Fruit fly (Drosophila melanogaster): Measurements from ENCODE around the gene mRpL12.

Gene mRpL12

dm6 chr3L:8953199-8953956, 3.2 kb upstream of the mRpL12 start (continued):
- TF ChIP-seq ss (GFP tag; optimal IDR thresholded peaks at IDR 0.05) (peak; percentile 56 to 58), CG11762 (GFP tag; optimal IDR thresholded peaks at IDR 0.05; ENCODE audit: insufficient read depth) (peak; percentile 38), Eip78C (GFP tag) (peak; percentile 91), Sox102F (GFP tag; optimal IDR thresholded peaks at IDR 0.05) (peak; percentile 68), pdm3 (GFP tag; optimal IDR thresholded peaks at IDR 0.05) (peak; percentile 63), vri (GFP tag; optimal IDR thresholded peaks at IDR 0.05) (peak; percentile 7), Hr39 (GFP tag; optimal IDR thresholded peaks at IDR 0.05) (peak; percentile 29), Met (GFP tag; optimal IDR thresholded peaks at IDR 0.05) (peak; percentile 72), Sox14 (GFP tag; optimal IDR thresholded peaks at IDR 0.05) (peak; percentile 66), Ets21C (GFP tag; optimal IDR thresholded peaks at IDR 0.05) (peak; percentile 41), CG31627 (GFP tag; optimal IDR thresholded peaks at IDR 0.05) (peak; percentile 44), CG3919 (GFP tag; optimal IDR thresholded peaks at IDR 0.05) (peak; percentile 53), Ets96B (tag; optimal IDR thresholded peaks at IDR 0.05) (peak; percentile 66), CG32006 (GFP tag; optimal IDR thresholded peaks at IDR 0.05) (peak; percentile 90), acj6 (GFP tag; optimal IDR thresholded peaks at IDR 0.05) (peak; percentile 42), achi (GFP tag; optimal IDR thresholded peaks at IDR 0.05) (peak; percentile 46), Sox15 (GFP tag; optimal IDR thresholded peaks at IDR 0.05) (no peak), CG4318 (GFP tag; optimal IDR thresholded peaks at IDR 0.05) (peak; percentile 60), CG6163 (GFP tag; IDR thresholded peaks at IDR 0.05) (no peak; the same call in 2 of the 3 replicates), lz (GFP tag; optimal IDR thresholded peaks at IDR 0.05) (peak; percentile 65), svp (GFP tag) (no peak), CG1621 (tag; optimal IDR thresholded peaks at IDR 0.05) (peak; percentile 44), Hr38 (GFP tag; optimal IDR thresholded peaks at IDR 0.05) (no peak), eg (GFP tag; IDR thresholded peaks at IDR 0.05) (peak; percentile 40; the same call in 2 of the 3 replicates), CG11902 (GFP tag; optimal IDR thresholded peaks at IDR 0.05) (no peak), Smox (GFP tag; optimal IDR thresholded peaks at IDR 0.05) (peak; percentile 7), Gug (GFP tag; IDR thresholded peaks at IDR 0.05) (peak; percentile 41; the same call in 1 of the 2 replicates), CG11294 (GFP tag; IDR thresholded peaks at IDR 0.05) (no peak), CG6276 (GFP tag; optimal IDR thresholded peaks at IDR 0.05) (peak; percentile 78), Hr4 (GFP tag; optimal IDR thresholded peaks at IDR 0.05) (peak; percentile 78), esn (GFP tag; optimal IDR thresholded peaks at IDR 0.05) (peak; percentile 74), fkh (GFP tag; optimal IDR thresholded peaks at IDR 0.05) (peak; percentile 7), CG6854 (GFP tag; optimal IDR thresholded peaks at IDR 0.05) (peak; percentile 10), Blimp-1 (GFP tag; optimal IDR thresholded peaks at IDR 0.05) (no peak)

- TF ChIP-seq CG11294 (GFP tag; IDR thresholded peaks at IDR 0.05): no peak
- no peak for TF ChIP-seq Eip93F (GFP tag; optimal IDR thresholded peaks at IDR 0.05)
- TF ChIP-seq Eip78C (GFP tag): peak; percentile 69
- TF ChIP-seq CG11762 (GFP tag; optimal IDR thresholded peaks at IDR 0.05; ENCODE audit: insufficient read depth): peak; percentile 1
- no peak for TF ChIP-seq CG15336 (GFP tag; IDR thresholded peaks at IDR 0.05)
- TF ChIP-seq Blimp-1 (GFP tag; optimal IDR thresholded peaks at IDR 0.05): no peak
Measured at dm6 chr3L:8953962-8954647, 2.5 kb upstream of the mRpL12 start, which contains the start of the genes CG43783 and orb2. Gene CG43783, minus strand, starts transcription at chr3L:8954272. Gene orb2, minus strand, starts transcription at chr3L:8954463.

DNA sequence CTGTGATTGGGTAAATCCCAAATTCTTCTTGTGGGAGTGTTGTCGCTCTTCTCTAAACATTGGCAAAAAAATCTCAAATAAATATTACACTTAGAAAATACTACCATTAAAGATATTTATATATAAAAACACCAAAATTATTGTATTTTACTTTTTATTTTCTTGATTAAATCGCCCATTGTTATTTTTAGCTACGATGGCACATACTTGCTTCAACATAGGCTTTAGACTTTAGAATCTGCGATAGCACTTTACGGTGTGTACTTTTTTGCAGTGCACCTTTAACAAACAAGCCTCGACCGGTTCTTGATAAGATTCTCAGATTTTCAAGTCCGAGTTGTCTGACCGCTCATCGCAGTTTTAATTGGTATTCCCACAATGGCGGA, 1.9 kb upstream of the mRpL12 start, which contains the start of gene GNBP3:
Gene GNBP3 (plus strand): TSS at position 374 of the 386 bp plus-strand sequence.
- TF ChIP-seq Sox102F (GFP tag; optimal IDR thresholded peaks at IDR 0.05): peak; percentile 98
- peak; percentile 85 for TF ChIP-seq spab (GFP tag; optimal IDR thresholded peaks at IDR 0.05)
- TF ChIP-seq lz (GFP tag; optimal IDR thresholded peaks at IDR 0.05): peak; percentile 95
- TF ChIP-seq CG3032 (tag; optimal IDR thresholded peaks at IDR 0.05): peak; percentile 91
- peak; percentile 76 to 79 for TF ChIP-seq salr (GFP tag; optimal IDR thresholded peaks at IDR 0.05)
- TF ChIP-seq Hr38 (GFP tag; optimal IDR thresholded peaks at IDR 0.05): no peak
- TF ChIP-seq Sox14 (GFP tag; optimal IDR thresholded peaks at IDR 0.05): peak; percentile 91
- TF ChIP-seq CG3919 (GFP tag; optimal IDR thresholded peaks at IDR 0.05): peak; percentile 95
- peak; percentile 91 for TF ChIP-seq OdsH (GFP tag; optimal IDR thresholded peaks at IDR 0.05)
- peak; percentile 93 for TF ChIP-seq cyc (GFP tag; optimal IDR thresholded peaks at IDR 0.05)
- no peak; the same call in 1 of the 2 replicates for TF ChIP-seq CG11294 (GFP tag; IDR thresholded peaks at IDR 0.05)
- TF ChIP-seq CG4318 (GFP tag; optimal IDR thresholded peaks at IDR 0.05): no peak
- TF ChIP-seq CG34406 (GFP tag; optimal IDR thresholded peaks at IDR 0.05): peak; percentile 93
- TF ChIP-seq CG15336 (GFP tag; IDR thresholded peaks at IDR 0.05): peak; percentile 90
- TF ChIP-seq Ets96B (tag; optimal IDR thresholded peaks at IDR 0.05): peak; percentile 92
- TF ChIP-seq CG8119 (GFP tag; IDR thresholded peaks at IDR 0.05): peak; percentile 86
- peak; percentile 95 for TF ChIP-seq topi (GFP tag; optimal IDR thresholded peaks at IDR 0.05)
- TF ChIP-seq Eip75B (GFP tag; optimal IDR thresholded peaks at IDR 0.05): peak; percentile 91
- peak; percentile 95 for TF ChIP-seq CG6854 (GFP tag; optimal IDR thresholded peaks at IDR 0.05)
